Fruit fly (Drosophila melanogaster) whole organism, embryonic: ENCODE data around the gene Ptp10D.
A peak's percentile ranks its signal among the peaks of the same experiment; 100 is the strongest.

ENCODE experiments used
- Aef1 ChIP-seq: fragments of 200-800 bp; sonication (Bioruptor generic); IDR thresholded peaks from 3 replicates; pipeline ENCODE4 v1.3.6; 2022; ENCODE audit warnings: missing biosample characterization, missing genetic modification characterization
- Atf6 ChIP-seq: fragments of 200-800 bp; sonication (Bioruptor generic); IDR thresholded peaks from 2 replicates; pipeline ENCODE4 v1.3.6; 2022; ENCODE audit warnings: missing biosample characterization, missing genetic modification characterization
- CG11696 ChIP-seq: fragments of 200-800 bp; sonication (Bioruptor generic); IDR thresholded peaks from 2 replicates; pipeline ENCODE4 v1.3.6; 2022; ENCODE audit warnings: missing biosample characterization, missing genetic modification characterization
- CG12104 ChIP-seq: fragments of 200-800 bp; sonication (Bioruptor generic); optimal IDR thresholded peaks from 3 replicates; lab custom pipeline; 2016; ENCODE audit warnings: missing biosample characterization, missing genetic modification characterization
- CG14441 ChIP-seq: fragments of 200-800 bp; sonication (Bioruptor generic); IDR thresholded peaks from 2 replicates; pipeline ENCODE4 v1.3.6; 2022; ENCODE audit warnings: missing biosample characterization, missing genetic modification characterization
- CG14667 ChIP-seq: fragments of 200-800 bp; sonication (Bioruptor generic); IDR thresholded peaks from 2 replicates; pipeline ENCODE4 v1.3.6; 2022; ENCODE audit warnings: missing biosample characterization, missing genetic modification characterization
- CG14860 ChIP-seq: fragments of 200-800 bp; sonication (Bioruptor generic); IDR thresholded peaks from 3 replicates; pipeline ENCODE4 v1.3.6; 2022; ENCODE audit warnings: missing biosample characterization, missing genetic modification characterization; ENCODE audit not compliant: partially characterized antibody
- CG15696 ChIP-seq: fragments of 200-800 bp; sonication (Bioruptor generic); optimal IDR thresholded peaks from 2 replicates; lab custom pipeline; 2019; ENCODE audit warnings: missing biosample characterization, mild to moderate bottlenecking, missing genetic modification characterization, moderate library complexity
- CG17361 ChIP-seq: fragments of 200-800 bp; sonication (Bioruptor generic); IDR thresholded peaks from 3 replicates; pipeline ENCODE4 v1.3.6; 2022; ENCODE audit warnings: missing biosample characterization, missing genetic modification characterization
- CG18599 ChIP-seq: fragments of 200-800 bp; sonication (Bioruptor generic); optimal IDR thresholded peaks from 3 replicates; lab custom pipeline; 2017; ENCODE audit warnings: missing biosample characterization, missing genetic modification characterization, mild to moderate bottlenecking, moderate library complexity, missing genetic modification reagents
- CG2199 ChIP-seq: fragments of 200-800 bp; sonication (Bioruptor generic); IDR thresholded peaks from 3 replicates; pipeline ENCODE4 v1.3.6; 2022; ENCODE audit warnings: missing biosample characterization, missing genetic modification characterization
- CG31365 ChIP-seq: fragments of 200-800 bp; sonication (Bioruptor generic); optimal IDR thresholded peaks from 2 replicates; lab custom pipeline; 2018; ENCODE audit warnings: missing biosample characterization, mild to moderate bottlenecking, missing genetic modification characterization
- CG31388 ChIP-seq: fragments of 200-800 bp; sonication (Bioruptor generic); optimal IDR thresholded peaks from 2 replicates; lab custom pipeline; 2016; ENCODE audit warnings: missing biosample characterization, missing genetic modification characterization
- CG31441 ChIP-seq: fragments of 200-800 bp; sonication (Bioruptor generic); IDR thresholded peaks from 2 replicates; pipeline ENCODE4 v1.3.6; 2022; ENCODE audit warnings: missing biosample characterization, missing genetic modification characterization
- CG34422 ChIP-seq: fragments of 200-800 bp; sonication (Bioruptor generic); IDR thresholded peaks from 3 replicates; pipeline ENCODE4 v1.3.6; 2022; ENCODE audit warnings: missing biosample characterization, missing genetic modification characterization
- CG43689 ChIP-seq: fragments of 200-800 bp; sonication (Bioruptor generic); IDR thresholded peaks from 2 replicates; pipeline ENCODE4 v1.3.6; 2022; ENCODE audit warnings: missing biosample characterization, missing genetic modification characterization
- CG4730 ChIP-seq: fragments of 200-800 bp; sonication (Bioruptor generic); IDR thresholded peaks from 2 replicates; pipeline ENCODE4 v1.3.6; 2022; ENCODE audit warnings: missing biosample characterization, missing genetic modification characterization
- CG6813 ChIP-seq: fragments of 200-800 bp; sonication (Bioruptor generic); optimal IDR thresholded peaks from 2 replicates; lab custom pipeline; 2017; ENCODE audit warnings: missing biosample characterization, missing genetic modification characterization, mild to moderate bottlenecking, moderate library complexity, missing genetic modification reagents
- CG7786 ChIP-seq: fragments of 200-800 bp; sonication (Bioruptor generic); optimal IDR thresholded peaks from 2 replicates; lab custom pipeline; 2016; ENCODE audit warnings: missing biosample characterization, missing genetic modification characterization
- CG8359 ChIP-seq: fragments of 200-800 bp; sonication (Bioruptor generic); optimal IDR thresholded peaks from 2 replicates; lab custom pipeline; 2017; ENCODE audit warnings: missing biosample characterization, mild to moderate bottlenecking, missing genetic modification characterization, borderline replicate concordance
- CG8765 ChIP-seq: fragments of 200-800 bp; sonication (Bioruptor generic); IDR thresholded peaks from 2 replicates; pipeline ENCODE4 v1.3.6; 2022; ENCODE audit warnings: missing biosample characterization, missing genetic modification characterization
- E2f1 ChIP-seq: fragments of 200-800 bp; sonication (Bioruptor generic); IDR thresholded peaks from 2 replicates; pipeline ENCODE4 v1.3.6; 2022; ENCODE audit warnings: missing biosample characterization, missing genetic modification characterization
- E2f2 ChIP-seq: fragments of 200-800 bp; sonication (Bioruptor generic); IDR thresholded peaks from 2 replicates; pipeline ENCODE4 v1.3.6; 2022; ENCODE audit warnings: missing biosample characterization, missing genetic modification characterization
- HLH3B ChIP-seq: fragments of 200-800 bp; sonication (Bioruptor generic); IDR thresholded peaks from 2 replicates; pipeline ENCODE4 v1.3.6; 2022; ENCODE audit warnings: missing biosample characterization, missing genetic modification characterization
- Sry-β ChIP-seq: fragments of 200-800 bp; sonication (Bioruptor generic); optimal IDR thresholded peaks from 2 replicates; lab custom pipeline; 2018; ENCODE audit warnings: missing biosample characterization, mild to moderate bottlenecking, missing genetic modification characterization, moderate library complexity
- Ssrp ChIP-seq: fragments of 200-800 bp; sonication (Bioruptor generic); optimal IDR thresholded peaks from 2 replicates; lab custom pipeline; 2018; ENCODE audit warnings: missing biosample characterization, mild to moderate bottlenecking, missing genetic modification characterization, moderate library complexity
- amos ChIP-seq: fragments of 200-800 bp; sonication (Bioruptor generic); IDR thresholded peaks from 2 replicates; pipeline ENCODE4 v1.3.6; 2022; ENCODE audit warnings: missing biosample characterization, missing genetic modification characterization; ENCODE audit not compliant: partially characterized antibody
- aop ChIP-seq: fragments of 200-800 bp; sonication (Bioruptor generic); IDR thresholded peaks from 2 replicates; pipeline ENCODE4 v1.3.6; 2022; ENCODE audit warnings: missing biosample characterization, missing genetic modification characterization
- bigmax ChIP-seq: fragments of 200-800 bp; sonication (Bioruptor generic); optimal IDR thresholded peaks from 2 replicates; lab custom pipeline; 2018; ENCODE audit warnings: missing biosample characterization, mild to moderate bottlenecking, missing genetic modification characterization
- corto ChIP-seq: fragments of 200-800 bp; sonication (Bioruptor generic); optimal IDR thresholded peaks from 2 replicates; lab custom pipeline; 2016; ENCODE audit warnings: missing biosample characterization, mild to moderate bottlenecking, missing genetic modification characterization, moderate library complexity
- dati ChIP-seq: fragments of 200-800 bp; sonication (Bioruptor generic); IDR thresholded peaks from 2 replicates; pipeline ENCODE4 v1.3.6; 2022; ENCODE audit warnings: missing biosample characterization, missing genetic modification characterization
- dpn ChIP-seq, 2 experiments: fragments of 200-800 bp; sonication (Bioruptor generic); optimal IDR thresholded peaks; 3 replicates each; lab custom pipeline; 2016; ENCODE audit warnings: missing biosample characterization in 2 of 2, missing genetic modification characterization in 2 of 2
- esg ChIP-seq: fragments of 200-800 bp; sonication (Bioruptor generic); conservative IDR thresholded peaks from 2 replicates; pipeline ENCODE4 v1.3.6; 2022; ENCODE audit warnings: missing biosample characterization, missing genetic modification characterization
- fd102C ChIP-seq: fragments of 200-800 bp; sonication (Bioruptor generic); optimal IDR thresholded peaks from 2 replicates; lab custom pipeline; 2018; ENCODE audit warnings: missing biosample characterization, mild to moderate bottlenecking, missing genetic modification characterization, moderate library complexity
- fd64A ChIP-seq: fragments of 200-800 bp; sonication (Bioruptor generic); optimal IDR thresholded peaks from 3 replicates; lab custom pipeline; 2018; ENCODE audit warnings: missing biosample characterization, mild to moderate bottlenecking, missing genetic modification characterization
- gce ChIP-seq: fragments of 200-800 bp; sonication (Bioruptor generic); IDR thresholded peaks from 3 replicates; pipeline ENCODE4 v1.3.6; 2022; ENCODE audit warnings: missing biosample characterization, missing genetic modification characterization
- gcm ChIP-seq: fragments of 200-800 bp; sonication (Bioruptor generic); optimal IDR thresholded peaks from 2 replicates; lab custom pipeline; 2019; ENCODE audit warnings: missing biosample characterization, mild to moderate bottlenecking, missing genetic modification characterization, moderate library complexity
- insv ChIP-seq, 2 experiments: fragments of 200-800 bp; sonication (Bioruptor generic); optimal IDR thresholded peaks; 3 replicates each; lab custom pipeline; 2016 to 2018; ENCODE audit warnings: missing biosample characterization in 2 of 2, missing genetic modification characterization in 2 of 2
- klu ChIP-seq: fragments of 200-800 bp; sonication (Bioruptor generic); IDR thresholded peaks from 2 replicates; pipeline ENCODE4 v1.3.6; 2022; ENCODE audit warnings: missing biosample characterization, missing genetic modification characterization
- lilli ChIP-seq: fragments of 200-800 bp; sonication (Bioruptor generic); optimal IDR thresholded peaks from 3 replicates; lab custom pipeline; 2016; ENCODE audit warnings: missing biosample characterization, missing genetic modification characterization
- lola ChIP-seq, 3 experiments: fragments of >200 bp in 2 of 3; fragments of 200-800 bp in 1 of 3; sonication (Bioruptor generic) in 1 of 3; optimal IDR thresholded peaks; 2 replicates each; lab custom pipeline; 2017 to 2019; ENCODE audit warnings: missing biosample characterization in 3 of 3, missing genetic modification characterization in 3 of 3, mild to moderate bottlenecking in 1 of 3, moderate library complexity in 1 of 3
- nmo ChIP-seq: fragments of 200-800 bp; sonication (Bioruptor generic); optimal IDR thresholded peaks from 2 replicates; lab custom pipeline; 2018; ENCODE audit warnings: missing biosample characterization, mild to moderate bottlenecking, missing genetic modification characterization, moderate library complexity
- odd ChIP-seq: fragments of 200-800 bp; sonication (Bioruptor generic); optimal IDR thresholded peaks from 2 replicates; lab custom pipeline; 2017; ENCODE audit warnings: missing biosample characterization, mild to moderate bottlenecking, missing genetic modification characterization
- pros ChIP-seq: fragments of 200-800 bp; sonication (Bioruptor generic); optimal IDR thresholded peaks from 3 replicates; lab custom pipeline; 2019; ENCODE audit warnings: missing biosample characterization, mild to moderate bottlenecking, missing genetic modification characterization, moderate library complexity
- salm ChIP-seq: fragments of 200-800 bp; sonication (Bioruptor generic); optimal IDR thresholded peaks from 2 replicates; lab custom pipeline; 2018; ENCODE audit warnings: missing biosample characterization, mild to moderate bottlenecking, missing genetic modification characterization
- shn ChIP-seq: fragments of 200-800 bp; sonication (Bioruptor generic); optimal IDR thresholded peaks from 3 replicates; lab custom pipeline; 2016; ENCODE audit warnings: missing biosample characterization, missing genetic modification characterization
- sisA ChIP-seq: fragments of 200-800 bp; sonication (Bioruptor generic); IDR thresholded peaks from 2 replicates; pipeline ENCODE4 v1.3.6; 2022; ENCODE audit warnings: missing biosample characterization, missing genetic modification characterization
- slou ChIP-seq: fragments of 200-800 bp; sonication (Bioruptor generic); optimal IDR thresholded peaks from 3 replicates; lab custom pipeline; 2016; ENCODE audit warnings: missing biosample characterization, missing genetic modification characterization
- toy ChIP-seq: fragments of 200-800 bp; sonication (Bioruptor generic); IDR thresholded peaks from 2 replicates; pipeline ENCODE4 v1.3.6; 2022; ENCODE audit warnings: missing biosample characterization, missing genetic modification characterization
- twi ChIP-seq: fragments of 200-800 bp; optimal IDR thresholded peaks from 2 replicates; lab custom pipeline; 2019; ENCODE audit warnings: missing biosample characterization, mild to moderate bottlenecking, missing genetic modification characterization, moderate library complexity

Gene Ptp10D

dm6 chrX:11678539-11679040, 56.8 kb downstream of the Ptp10D start, which contains the start of the genes Vlet and bif (continued):
- no peak; the same call in 1 of the 2 replicates for TF ChIP-seq E2f1
- peak; percentile 18 for TF ChIP-seq gcm (GFP tag; lab: Kevin White, UChicago)
- TF ChIP-seq salm: no peak
- peak; percentile 43; the same call in 1 of the 2 replicates for TF ChIP-seq CG14441 (GFP tag; lab: Robert Waterston, UW)
- TF ChIP-seq CG7786 (GFP tag; lab: Kevin White, UChicago): peak; percentile 5
- TF ChIP-seq klu (GFP tag; lab: Robert Waterston, UW): peak; percentile 43; the same call in 1 of the 2 replicates
- TF ChIP-seq lilli (GFP tag; lab: Kevin White, UChicago): peak; percentile 60
- peak; percentile 70 for TF ChIP-seq sisA
- peak; percentile 59 for TF ChIP-seq Ssrp (tag; lab: Kevin White, UChicago)
- no peak for TF ChIP-seq CG31365 (tag; lab: Kevin White, UChicago)
- peak; percentile 41 for TF ChIP-seq CG12104
- TF ChIP-seq lola (GFP tag; optimal IDR thresholded peaks at IDR 0.05; lab: Kevin White, UChicago): peak in 1 of 3 experiments; percentile 69
- peak; percentile 80 for TF ChIP-seq nmo (GFP tag; lab: Kevin White, UChicago)
- no peak for TF ChIP-seq odd (GFP tag; lab: Kevin White, UChicago)
- peak; percentile 44 for TF ChIP-seq twi (tag; lab: Kevin White, UChicago)
- peak; percentile 14 for TF ChIP-seq Sry-β (GFP tag; lab: Kevin White, UChicago)
- TF ChIP-seq E2f2 (GFP tag; lab: Robert Waterston, UW): peak; percentile 41
- TF ChIP-seq aop: no peak
- peak; percentile 42; the same call in 1 of the 2 replicates for TF ChIP-seq Atf6
- peak; percentile 60 for TF ChIP-seq esg
- peak; percentile 56 for TF ChIP-seq CG15696 (tag; lab: Kevin White, UChicago)
- TF ChIP-seq CG8359 (GFP tag; lab: Kevin White, UChicago): no peak
- peak; percentile 41; the same call in 1 of the 2 replicates for TF ChIP-seq CG14667 (GFP tag; lab: Robert Waterston, UW)
- no peak for TF ChIP-seq corto
- peak; percentile 38; the same call in 1 of the 3 replicates for TF ChIP-seq Aef1
- no peak for TF ChIP-seq CG4730
- TF ChIP-seq CG14860 (GFP tag; lab: Robert Waterston, UW): peak; percentile 52; the same call in 1 of the 3 replicates
- TF ChIP-seq CG6813 (GFP tag; lab: Kevin White, UChicago): peak; percentile 22
- TF ChIP-seq dati: no peak
- TF ChIP-seq CG31388: peak; percentile 16
- TF ChIP-seq shn (GFP tag; lab: Kevin White, UChicago): peak; percentile 11
- TF ChIP-seq CG18599 (GFP tag; lab: Kevin White, UChicago): peak; percentile 71
- no peak for TF ChIP-seq CG2199 (GFP tag; lab: Robert Waterston, UW)
- no peak for TF ChIP-seq bigmax (GFP tag; lab: Kevin White, UChicago)
- peak; percentile 69 for TF ChIP-seq amos (GFP tag; lab: Robert Waterston, UW)
- TF ChIP-seq CG17361 (GFP tag; lab: Robert Waterston, UW): peak; percentile 87
- peak; percentile 41; the same call in 1 of the 2 replicates for TF ChIP-seq HLH3B (GFP tag; lab: Robert Waterston, UW)
- TF ChIP-seq toy (GFP tag; lab: Robert Waterston, UW): no peak
- TF ChIP-seq CG8765: no peak
- TF ChIP-seq CG43689: no peak
- no peak; the same call in 2 of the 3 replicates for TF ChIP-seq CG34422 (GFP tag; lab: Robert Waterston, UW)
- peak; percentile 11 for TF ChIP-seq slou (GFP tag; lab: Kevin White, UChicago)
- TF ChIP-seq gce (GFP tag; lab: Robert Waterston, UW): no peak
- peak in 1 of 2 experiments; percentile 27 for TF ChIP-seq insv (GFP tag; optimal IDR thresholded peaks at IDR 0.05; lab: Kevin White, UChicago)
- no peak for TF ChIP-seq fd64A
- no peak for TF ChIP-seq pros (GFP tag; lab: Kevin White, UChicago)
- TF ChIP-seq CG31441: peak; percentile 78; the same call in 1 of the 2 replicates
- TF ChIP-seq dpn (GFP tag; optimal IDR thresholded peaks at IDR 0.05; lab: Kevin White, UChicago): peak; percentile 37 to 60
- TF ChIP-seq fd102C (GFP tag; lab: Kevin White, UChicago): no peak
- no peak for TF ChIP-seq CG11696 (GFP tag; lab: Robert Waterston, UW)
